Worm (Caenorhabditis elegans) whole organism, L2 larva: ENCODE measurements around the gene nphp-1.

ENCODE experiments used
- F13H6.1 ChIP-seq: sonication (generic microtip); optimal IDR thresholded peaks from 2 replicates; lab custom pipeline; 2016; ENCODE audit warnings: missing genetic modification characterization, missing compliant biosample characterization
- aly-2 ChIP-seq: fragments of 150-350 bp; optimal IDR thresholded peaks from 2 replicates; lab custom pipeline; 2014; ENCODE audit warnings: missing biosample characterization, missing genetic modification characterization
- ceh-82 ChIP-seq: fragments of 150-350 bp; optimal IDR thresholded peaks from 2 replicates; lab custom pipeline; 2014; ENCODE audit warnings: missing biosample characterization, missing genetic modification characterization
- dmd-4 ChIP-seq: sonication (generic microtip); optimal IDR thresholded peaks from 2 replicates; lab custom pipeline; 2017; ENCODE audit warnings: missing biosample characterization, missing genetic modification characterization
- mdl-1 ChIP-seq, 2 experiments: fragments of 150-350 bp in 1 of 2; sonication (generic microtip) in 1 of 2; optimal IDR thresholded peaks; 2 replicates each; lab custom pipeline; 2017; ENCODE audit warnings: missing biosample characterization in 2 of 2, missing genetic modification characterization in 2 of 2
- nhr-10 ChIP-seq: sonication (generic microtip); optimal IDR thresholded peaks from 2 replicates; lab custom pipeline; 2017; ENCODE audit warnings: missing biosample characterization, missing genetic modification characterization
- nhr-23 ChIP-seq: fragments of 150-350 bp; optimal IDR thresholded peaks from 2 replicates; lab custom pipeline; 2014; ENCODE audit warnings: missing biosample characterization, missing genetic modification reagents, missing genetic modification characterization
- nhr-237 ChIP-seq: fragments of 150-350 bp; optimal IDR thresholded peaks from 2 replicates; lab custom pipeline; 2014; ENCODE audit warnings: missing biosample characterization, missing genetic modification characterization
- skn-1 ChIP-seq: sonication (generic microtip); optimal IDR thresholded peaks from 2 replicates; lab custom pipeline; 2017; ENCODE audit warnings: missing biosample characterization, missing genetic modification characterization
- snpc-4 ChIP-seq: fragments of 150-350 bp; optimal IDR thresholded peaks from 2 replicates; lab custom pipeline; 2014; ENCODE audit warnings: missing biosample characterization, missing genetic modification characterization
- unc-62 ChIP-seq: fragments of 150-350 bp; optimal IDR thresholded peaks from 2 replicates; lab custom pipeline; 2014; ENCODE audit warnings: missing biosample characterization, missing genetic modification reagents, missing genetic modification characterization
- zag-1 ChIP-seq: fragments of 150-350 bp; optimal IDR thresholded peaks from 2 replicates; lab custom pipeline; 2014; ENCODE audit warnings: missing biosample characterization, missing genetic modification characterization

DNA sequence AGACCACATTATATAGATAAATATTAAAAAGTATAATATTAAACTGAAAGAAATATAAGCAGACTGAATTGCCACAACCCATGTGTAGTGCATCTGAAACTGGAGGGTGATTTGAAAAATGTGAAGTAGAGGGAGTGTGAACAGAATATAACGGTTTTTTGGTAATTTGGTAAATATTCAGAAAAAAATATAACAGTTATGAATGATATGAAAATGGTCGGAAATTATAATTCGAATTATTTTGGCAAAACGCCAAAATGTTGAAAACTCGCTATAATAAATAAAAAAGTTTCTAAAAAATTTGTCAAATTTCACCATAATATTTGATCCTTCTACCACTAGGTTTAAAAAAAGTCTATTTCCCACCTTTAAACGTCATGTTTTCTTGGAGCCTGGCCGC is 49.9 kb downstream of the nphp-1 start, which contains the start of gene srv-2:
- TF ChIP-seq mdl-1 (tag; optimal IDR thresholded peaks at IDR 0.05; lab: Kevin White, UChicago), result no peak
- TF ChIP-seq nhr-10 (tag; lab: Kevin White, UChicago), result no peak
- no peak for TF ChIP-seq zag-1 (tag; lab: Kevin White, UChicago)
- TF ChIP-seq nhr-237 (tag; lab: Kevin White, UChicago), result no peak
- no peak for TF ChIP-seq unc-62 (GFP tag; lab: Kevin White, UChicago)
- TF ChIP-seq aly-2 (tag; lab: Kevin White, UChicago), result no peak
- no peak for TF ChIP-seq ceh-82 (tag; lab: Kevin White, UChicago)
- no peak for TF ChIP-seq snpc-4 (tag; lab: Kevin White, UChicago)
- TF ChIP-seq skn-1 (tag; lab: Kevin White, UChicago), result no peak
- no peak for TF ChIP-seq nhr-23 (tag; lab: Kevin White, UChicago)
- TF ChIP-seq F13H6.1 (tag; lab: Kevin White, UChicago), result no peak
- TF ChIP-seq dmd-4 (tag; lab: Kevin White, UChicago), result no peak
